Worm (Caenorhabditis elegans) whole organism, L1 larva: Measurements from ENCODE around the gene F46B6.9.

ENCODE experiments used
- C04F5.9 ChIP-seq: sonication (generic microtip); optimal IDR thresholded peaks from 2 replicates; lab custom pipeline; 2016; ENCODE audit warnings: missing genetic modification characterization, missing compliant biosample characterization
- C16A3.4 ChIP-seq: fragments of 150-350 bp; optimal IDR thresholded peaks from 2 replicates; lab custom pipeline; 2014; ENCODE audit warnings: missing biosample characterization, missing genetic modification characterization
- alr-1 ChIP-seq: fragments of 200-800 bp; sonication (Bioruptor generic); optimal IDR thresholded peaks from 2 replicates; lab custom pipeline; 2018; ENCODE audit warnings: borderline replicate concordance, mild to moderate bottlenecking, missing genetic modification characterization, missing compliant biosample characterization
- ama-1 ChIP-seq: fragments of 150-350 bp; optimal IDR thresholded peaks from 2 replicates; lab custom pipeline; 2014
- ceh-63 ChIP-seq: fragments of 200-800 bp; sonication (Bioruptor generic); optimal IDR thresholded peaks from 2 replicates; lab custom pipeline; 2018; ENCODE audit warnings: mild to moderate bottlenecking, missing genetic modification characterization, missing compliant biosample characterization
- ceh-8 ChIP-seq: fragments of 200-800 bp; sonication (Bioruptor generic); optimal IDR thresholded peaks from 2 replicates; lab custom pipeline; 2018; ENCODE audit warnings: mild to moderate bottlenecking, missing genetic modification characterization, moderate library complexity, missing compliant biosample characterization
- dpl-1 ChIP-seq, 3 experiments: fragments of 150-350 bp in 2 of 3; sonication (generic microtip) in 1 of 3; optimal IDR thresholded peaks; 2 replicates each; lab custom pipeline; 2014 to 2017; ENCODE audit warnings: missing biosample characterization in 3 of 3, missing genetic modification characterization in 3 of 3, missing genetic modification reagents in 3 of 3
- dsc-1 ChIP-seq: sonication (generic microtip); optimal IDR thresholded peaks from 2 replicates; lab custom pipeline; 2016; ENCODE audit warnings: mild to moderate bottlenecking, missing genetic modification characterization, missing compliant biosample characterization
- efl-1 ChIP-seq, 4 experiments: fragments of 150-350 bp; optimal IDR thresholded peaks in 3 of 4; peaks in 1 of 4; 1 replicate in 1 of 4; 2 replicates in 3 of 4; lab custom pipeline; 2014; ENCODE audit warnings: missing biosample characterization in 2 of 4, missing genetic modification characterization in 2 of 4, missing genetic modification reagents in 2 of 4
- efl-3 ChIP-seq: fragments of 200-800 bp; sonication (Bioruptor generic); optimal IDR thresholded peaks from 2 replicates; lab custom pipeline; 2018; ENCODE audit warnings: mild to moderate bottlenecking, missing genetic modification characterization, missing compliant biosample characterization
- egl-27 ChIP-seq, 2 experiments: fragments of 150-350 bp in 1 of 2; sonication (generic microtip); optimal IDR thresholded peaks; 3 replicates each; lab custom pipeline; 2017 to 2018; ENCODE audit warnings: missing biosample characterization in 2 of 2, missing genetic modification characterization in 2 of 2, missing genetic modification reagents in 2 of 2
- elt-3 ChIP-seq, 6 experiments: fragments of 150-350 bp in 1 of 6; sonication (generic microtip); optimal IDR thresholded peaks; 2 replicates each; lab custom pipeline; 2017 to 2018; ENCODE audit warnings: missing biosample characterization in 6 of 6, missing genetic modification characterization in 6 of 6, inconsistent platforms in 1 of 6
- ets-5 ChIP-seq: fragments of 200-800 bp; sonication (Bioruptor generic); IDR thresholded peaks from 2 replicates; pipeline ENCODE4 v1.3.6; 2022; ENCODE audit warnings: missing genetic modification characterization, missing compliant biosample characterization
- fkh-10 ChIP-seq: sonication (generic microtip); optimal IDR thresholded peaks from 2 replicates; lab custom pipeline; 2017; ENCODE audit warnings: missing biosample characterization, missing genetic modification reagents, missing genetic modification characterization
- fkh-4 ChIP-seq: sonication (generic microtip); optimal IDR thresholded peaks from 2 replicates; lab custom pipeline; 2016; ENCODE audit warnings: missing compliant biosample characterization, missing genetic modification characterization, borderline replicate concordance
- grh-1 ChIP-seq: fragments of 200-800 bp; sonication (Bioruptor generic); IDR thresholded peaks from 2 replicates; pipeline ENCODE4 v1.3.6; 2022; ENCODE audit warnings: missing genetic modification reagents, missing genetic modification characterization, missing compliant biosample characterization
- hlh-17 ChIP-seq: fragments of 200-800 bp; sonication (Bioruptor generic); optimal IDR thresholded peaks from 2 replicates; lab custom pipeline; 2018; ENCODE audit warnings: missing genetic modification characterization, mild to moderate bottlenecking, missing compliant biosample characterization, moderate library complexity, borderline replicate concordance
- hlh-4 ChIP-seq: sonication (generic microtip); optimal IDR thresholded peaks from 2 replicates; lab custom pipeline; 2016; ENCODE audit warnings: mild to moderate bottlenecking, missing genetic modification characterization, missing compliant biosample characterization
- hpl-2 ChIP-seq: fragments of 150-350 bp; optimal IDR thresholded peaks from 2 replicates; lab custom pipeline; 2014; ENCODE audit warnings: missing biosample characterization, missing genetic modification reagents, missing genetic modification characterization
- irx-1 ChIP-seq: sonication (generic microtip); optimal IDR thresholded peaks from 2 replicates; lab custom pipeline; 2016; ENCODE audit warnings: missing genetic modification characterization, missing compliant biosample characterization
- lin-13 ChIP-seq: fragments of 150-350 bp; optimal IDR thresholded peaks from 2 replicates; lab custom pipeline; 2014; ENCODE audit warnings: missing biosample characterization, missing genetic modification reagents, missing genetic modification characterization
- lin-15B ChIP-seq: fragments of 150-350 bp; sonication (generic microtip); optimal IDR thresholded peaks from 3 replicates; lab custom pipeline; 2014; ENCODE audit warnings: missing biosample characterization, missing genetic modification characterization
- lir-3 ChIP-seq: sonication (generic microtip); optimal IDR thresholded peaks from 2 replicates; lab custom pipeline; 2016; ENCODE audit warnings: mild to moderate bottlenecking, missing genetic modification characterization, moderate library complexity, missing compliant biosample characterization; ENCODE audit not compliant: poor library complexity
- lsy-2 ChIP-seq, 2 experiments: fragments of 150-350 bp; optimal IDR thresholded peaks; 2 replicates each; lab custom pipeline; 2014; ENCODE audit warnings: missing biosample characterization in 2 of 2, missing genetic modification characterization in 2 of 2
- mef-2 ChIP-seq: fragments of 150-350 bp; optimal IDR thresholded peaks from 2 replicates; lab custom pipeline; 2014; ENCODE audit warnings: missing biosample characterization, missing genetic modification characterization
- mep-1 ChIP-seq: fragments of 150-350 bp; optimal IDR thresholded peaks from 2 replicates; lab custom pipeline; 2014; ENCODE audit warnings: missing biosample characterization, missing genetic modification characterization
- nhr-12 ChIP-seq: sonication (generic microtip); optimal IDR thresholded peaks from 2 replicates; lab custom pipeline; 2017; ENCODE audit warnings: missing biosample characterization, missing genetic modification characterization
- nhr-19 ChIP-seq: fragments of 200-800 bp; sonication (Bioruptor generic); conservative IDR thresholded peaks from 2 replicates; pipeline ENCODE4 v1.3.6; 2022; ENCODE audit warnings: missing genetic modification characterization, missing compliant biosample characterization
- nhr-20 ChIP-seq: sonication (generic microtip); optimal IDR thresholded peaks from 2 replicates; lab custom pipeline; 2016; ENCODE audit warnings: mild to moderate bottlenecking, missing genetic modification characterization, missing compliant biosample characterization
- nhr-237 ChIP-seq: fragments of 150-350 bp; optimal IDR thresholded peaks from 2 replicates; lab custom pipeline; 2014; ENCODE audit warnings: missing biosample characterization, missing genetic modification characterization
- nhr-28 ChIP-seq: fragments of 150-350 bp; optimal IDR thresholded peaks from 2 replicates; lab custom pipeline; 2014; ENCODE audit warnings: missing biosample characterization, missing genetic modification characterization
- nhr-47 ChIP-seq: sonication (generic microtip); optimal IDR thresholded peaks from 2 replicates; lab custom pipeline; 2016; ENCODE audit warnings: mild to moderate bottlenecking, missing genetic modification characterization, moderate library complexity, missing compliant biosample characterization
- nhr-71 ChIP-seq: sonication (generic microtip); optimal IDR thresholded peaks from 2 replicates; lab custom pipeline; 2016; ENCODE audit warnings: mild to moderate bottlenecking, missing genetic modification characterization, moderate library complexity, missing compliant biosample characterization
- nhr-76 ChIP-seq: sonication (generic microtip); optimal IDR thresholded peaks from 2 replicates; lab custom pipeline; 2017; ENCODE audit warnings: missing biosample characterization, missing genetic modification characterization
- nhr-77 ChIP-seq: fragments of 150-350 bp; optimal IDR thresholded peaks from 2 replicates; lab custom pipeline; 2014; ENCODE audit warnings: missing biosample characterization, missing genetic modification characterization
- nhr-85 ChIP-seq: sonication (generic microtip); peaks from one replicate; lab custom pipeline; 2016; ENCODE audit warnings: missing genetic modification characterization, inconsistent platforms, missing compliant biosample characterization
- nhr-90 ChIP-seq: sonication (generic microtip); optimal IDR thresholded peaks from 2 replicates; lab custom pipeline; 2016; ENCODE audit warnings: mild to moderate bottlenecking, missing genetic modification characterization, missing compliant biosample characterization; ENCODE audit not compliant: poor library complexity
- pax-3 ChIP-seq: fragments of 200-800 bp; sonication (Bioruptor generic); optimal IDR thresholded peaks from 2 replicates; lab custom pipeline; 2018; ENCODE audit warnings: mild to moderate bottlenecking, missing genetic modification characterization, moderate library complexity, missing compliant biosample characterization
- pqm-1 ChIP-seq: sonication (generic microtip); optimal IDR thresholded peaks from 3 replicates; lab custom pipeline; 2017; ENCODE audit warnings: missing biosample characterization, missing genetic modification characterization
- rnt-1 ChIP-seq: sonication (generic microtip); optimal IDR thresholded peaks from 2 replicates; lab custom pipeline; 2016; ENCODE audit warnings: mild to moderate bottlenecking, missing genetic modification characterization, moderate library complexity, missing compliant biosample characterization
- skn-1 ChIP-seq: fragments of 150-350 bp; optimal IDR thresholded peaks from 2 replicates; lab custom pipeline; 2014; ENCODE audit warnings: missing biosample characterization, missing genetic modification characterization
- sptf-1 ChIP-seq: fragments of 150-350 bp; optimal IDR thresholded peaks from 2 replicates; lab custom pipeline; 2014; ENCODE audit warnings: missing biosample characterization, missing genetic modification characterization
- swsn-7 ChIP-seq: sonication (generic microtip); optimal IDR thresholded peaks from 2 replicates; lab custom pipeline; 2016; ENCODE audit warnings: missing genetic modification characterization, missing compliant biosample characterization
- tbx-2 ChIP-seq: sonication (generic microtip); optimal IDR thresholded peaks from 2 replicates; lab custom pipeline; 2016; ENCODE audit warnings: missing genetic modification characterization, missing compliant biosample characterization
- unc-130 ChIP-seq: fragments of 150-350 bp; optimal IDR thresholded peaks from 2 replicates; lab custom pipeline; 2017; ENCODE audit warnings: missing biosample characterization, missing genetic modification characterization, inconsistent platforms
- unc-30 ChIP-seq: sonication (generic microtip); optimal IDR thresholded peaks from 2 replicates; lab custom pipeline; 2017; ENCODE audit warnings: missing biosample characterization, missing genetic modification characterization
- unc-62 ChIP-seq: fragments of 150-350 bp; optimal IDR thresholded peaks from 2 replicates; lab custom pipeline; 2014; ENCODE audit warnings: missing biosample characterization, missing genetic modification reagents, missing genetic modification characterization
- vab-15 ChIP-seq: sonication (generic microtip); optimal IDR thresholded peaks from 2 replicates; lab custom pipeline; 2017; ENCODE audit warnings: missing genotype, mild to moderate bottlenecking, missing genetic modification characterization, missing compliant biosample characterization
- zag-1 ChIP-seq: fragments of 150-350 bp; optimal IDR thresholded peaks from 2 replicates; lab custom pipeline; 2014; ENCODE audit warnings: missing biosample characterization, missing genetic modification characterization

The F46B6.9 gene

ce11 chrV:9786721-9787131 lies 9.9 kb upstream of the F46B6.9 start, which contains the start of gene F46B6.6 (continued):
- TF ChIP-seq hlh-4 (tag; lab: Kevin White, UChicago) (no peak), lin-15B (tag; lab: Kevin White, UChicago) (no peak), sptf-1 (tag; lab: Kevin White, UChicago) (no peak), tbx-2 (no peak)

- TF ChIP-seq C04F5.9 (peak; percentile 85), ets-5 (GFP tag; lab: Robert Waterston, UW) (no peak), nhr-85 (tag; lab: Kevin White, UChicago) (peak; percentile 99), alr-1 (tag; lab: Kevin White, UChicago) (no peak), nhr-20 (tag; lab: Kevin White, UChicago) (peak; percentile 100), pqm-1 (no peak), pax-3 (tag; lab: Kevin White, UChicago) (peak; percentile 96), ceh-63 (GFP tag; lab: Kevin White, UChicago) (no peak), efl-1 (optimal IDR thresholded peaks at IDR 0.05; lab: Kevin White, UChicago) (peak; percentile 91 to 93), efl-1 (GFP tag; optimal IDR thresholded peaks at IDR 0.05 in 1 of 2; lab: Kevin White, UChicago) (peak; percentile 83 to 99), elt-3 (tag; optimal IDR thresholded peaks at IDR 0.05; lab: Kevin White, UChicago) (peak in 3 of 6 experiments; percentile 41 to 97 (median 85)), lin-13 (GFP tag; lab: Kevin White, UChicago) (peak; percentile 97), unc-62 (GFP tag; lab: Kevin White, UChicago) (no peak), nhr-71 (tag; lab: Kevin White, UChicago) (peak; percentile 100), swsn-7 (tag; lab: Kevin White, UChicago) (peak; percentile 98), unc-30 (tag; lab: Kevin White, UChicago) (no peak), hpl-2 (peak; percentile 86), egl-27 (tag; optimal IDR thresholded peaks at IDR 0.05; lab: Kevin White, UChicago) (no peak), vab-15 (peak; percentile 77), mef-2 (tag; lab: Kevin White, UChicago) (peak; percentile 90), lsy-2 (tag; optimal IDR thresholded peaks at IDR 0.05; lab: Kevin White, UChicago) (peak; percentile 95 to 96), fkh-10 (peak; percentile 71), nhr-90 (tag; lab: Kevin White, UChicago) (peak; percentile 98), rnt-1 (tag; lab: Kevin White, UChicago) (peak; percentile 97), mep-1 (peak; percentile 99), nhr-237 (peak; percentile 74), nhr-12 (tag; lab: Kevin White, UChicago) (no peak), skn-1 (tag; lab: Kevin White, UChicago) (peak; percentile 90), dsc-1 (tag; lab: Kevin White, UChicago) (peak; percentile 95), C16A3.4 (tag; lab: Kevin White, UChicago) (peak; percentile 97), unc-130 (peak; percentile 99), efl-3 (GFP tag; lab: Kevin White, UChicago) (peak; percentile 66), fkh-4 (tag; lab: Kevin White, UChicago) (peak; percentile 58), hlh-17 (GFP tag; lab: Kevin White, UChicago) (no peak), zag-1 (tag; lab: Kevin White, UChicago) (no peak), ceh-8 (GFP tag; lab: Kevin White, UChicago) (peak; percentile 93), nhr-19 (peak; percentile 99), nhr-28 (tag; lab: Kevin White, UChicago) (no peak), nhr-47 (tag; lab: Kevin White, UChicago) (peak; percentile 99), grh-1 (GFP tag; lab: Robert Waterston, UW) (peak; percentile 96), nhr-76 (tag; lab: Kevin White, UChicago) (no peak), irx-1 (peak; percentile 97), dpl-1 (GFP tag; optimal IDR thresholded peaks at IDR 0.05; lab: Kevin White, UChicago) (peak; percentile 85 to 89 (median 87)), ama-1 (lab: Kevin White, UChicago) (peak; percentile 72), nhr-77 (tag; lab: Kevin White, UChicago) (peak; percentile 81), lir-3 (tag; lab: Kevin White, UChicago) (peak; percentile 86), tbx-2 (peak; percentile 99)
Measured at ce11 chrV:9789657-9790261, 6.9 kb upstream of the F46B6.9 start, which contains the start of gene ztf-7. Gene ztf-7 (minus strand): TSS chrV:9789707.
